Worm (Caenorhabditis elegans): ENCODE results near the gene dph-1.

DNA sequence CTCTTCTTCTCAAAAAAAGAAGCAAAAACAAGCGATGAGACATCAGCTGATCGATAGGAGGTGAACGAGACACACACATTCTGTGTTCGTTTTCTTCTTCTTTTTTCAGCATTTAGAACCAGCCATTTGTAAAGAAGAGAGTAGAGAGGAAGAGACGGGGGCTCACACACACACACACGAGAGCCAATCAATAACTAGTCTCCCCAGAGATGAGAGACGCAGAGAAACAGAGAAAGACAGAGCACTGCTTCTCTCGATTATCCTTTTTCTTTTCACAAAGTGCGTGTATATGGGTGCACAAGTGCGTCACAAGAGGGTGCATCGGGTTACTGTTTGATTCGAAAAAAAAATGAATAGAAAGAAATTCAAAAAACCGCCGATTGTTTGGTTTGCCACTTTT, 29.3 kb upstream of the dph-1 start:
- TF ChIP-seq mec-3 (tag; optimal IDR thresholded peaks at IDR 0.05; ENCODE audit: borderline replicate concordance) (no peak), dmd-4 (tag; optimal IDR thresholded peaks at IDR 0.05; ENCODE audit: borderline replicate concordance) (no peak), tbx-2 (tag; optimal IDR thresholded peaks at IDR 0.05) (peak; percentile 38), pqm-1 (tag; optimal IDR thresholded peaks at IDR 0.05) (no peak), ama-1 (optimal IDR thresholded peaks at IDR 0.05) (no peak), ceh-24 (tag; optimal IDR thresholded peaks at IDR 0.05) (no peak), pha-4 (tag; optimal IDR thresholded peaks at IDR 0.05) (no peak), lin-11 (tag; optimal IDR thresholded peaks at IDR 0.05) (no peak), ceh-9 (tag; optimal IDR thresholded peaks at IDR 0.05) (no peak), unc-42 (tag; optimal IDR thresholded peaks at IDR 0.05) (peak; percentile 29)
